Worm (Caenorhabditis elegans): ENCODE data around the gene C08E3.13.

C08E3.13 gene

DNA sequence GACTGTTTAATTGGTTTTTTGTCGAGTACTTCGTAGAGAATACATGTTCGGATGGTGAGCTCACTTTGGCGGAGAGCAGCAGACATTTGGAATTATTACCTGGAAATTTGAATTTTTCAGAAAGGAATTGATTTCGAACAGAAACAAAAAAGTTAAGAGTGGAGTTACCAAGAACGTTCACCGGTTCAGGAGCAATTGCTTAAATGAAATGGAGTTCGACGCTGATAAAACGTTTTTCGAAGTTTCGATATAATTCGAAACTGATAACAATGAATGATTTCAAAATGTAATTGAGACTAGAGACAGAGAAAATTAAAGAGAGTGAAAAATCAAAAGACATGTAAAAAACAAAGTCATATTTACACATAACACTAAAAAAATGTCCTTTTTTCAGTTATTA, 21.5 kb downstream of the C08E3.13 start, which contains the start of gene fbxa-163:
Gene fbxa-163 (minus strand): TSS at position 101 of the 400 bp plus-strand sequence.
- TF ChIP-seq unc-39 (tag; optimal IDR thresholded peaks at IDR 0.05): no peak

DNA sequence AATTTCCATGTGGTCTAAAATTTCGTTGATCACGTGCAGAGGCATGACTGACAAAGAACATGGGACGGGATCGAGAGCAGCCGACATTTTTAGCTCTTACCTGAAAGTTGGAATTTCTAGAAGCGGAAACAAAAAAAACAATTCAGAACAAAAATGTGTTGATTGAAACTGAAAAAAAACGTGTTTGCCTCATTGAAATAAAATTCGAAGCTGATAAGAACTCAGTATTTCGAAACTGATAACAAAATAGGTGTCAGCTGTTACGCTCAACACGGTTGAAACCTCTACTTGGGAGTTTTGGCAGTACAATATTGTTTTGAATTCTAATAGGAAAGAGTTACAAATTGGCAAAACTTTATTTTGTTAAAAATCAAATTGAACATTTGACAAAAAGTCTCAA, 23.2 kb downstream of the C08E3.13 start:
- TF ChIP-seq ceh-83 (GFP tag; optimal IDR thresholded peaks at IDR 0.05) (no peak), nhr-28 (tag; optimal IDR thresholded peaks at IDR 0.05) (no peak), unc-39 (tag; optimal IDR thresholded peaks at IDR 0.05) (no peak), unc-62 (GFP tag; optimal IDR thresholded peaks at IDR 0.05) (no peak), flh-1 (GFP tag; optimal IDR thresholded peaks at IDR 0.05) (no peak), nhr-12 (tag; optimal IDR thresholded peaks at IDR 0.05) (no peak), ztf-11 (tag; optimal IDR thresholded peaks at IDR 0.05) (no peak), nhr-2 (tag; optimal IDR thresholded peaks at IDR 0.05) (no peak), pha-4 (tag; optimal IDR thresholded peaks at IDR 0.05) (no peak), lin-13 (tag; optimal IDR thresholded peaks at IDR 0.05) (no peak)

DNA sequence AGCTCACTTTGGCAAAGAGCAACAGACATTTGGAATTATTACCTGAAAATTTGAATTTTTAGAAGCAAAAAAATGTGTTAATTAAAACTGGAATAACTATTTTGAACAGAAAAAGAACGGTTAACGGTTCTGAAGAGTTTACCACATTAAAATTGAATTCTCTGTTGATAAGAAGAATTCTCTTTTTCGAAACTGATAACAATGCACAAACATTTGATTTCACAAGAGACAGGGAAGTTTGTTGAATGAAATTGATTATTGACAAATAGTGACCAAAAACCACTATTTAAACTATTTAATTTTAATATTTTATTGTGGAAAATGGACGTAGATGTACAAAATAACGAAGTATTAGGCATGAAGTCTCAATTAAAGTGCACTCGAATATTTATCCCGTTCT, 24.5 kb downstream of the C08E3.13 start:
- TF ChIP-seq lsy-2 (tag; optimal IDR thresholded peaks at IDR 0.05): no peak
- TF ChIP-seq elt-1 (tag; optimal IDR thresholded peaks at IDR 0.05; ENCODE audit: borderline replicate concordance, insufficient read depth): no peak
- no peak for TF ChIP-seq nhr-237 (tag; optimal IDR thresholded peaks at IDR 0.05)
- no peak for TF ChIP-seq flh-1 (GFP tag; optimal IDR thresholded peaks at IDR 0.05)
- TF ChIP-seq lin-13 (tag; optimal IDR thresholded peaks at IDR 0.05): no peak
- TF ChIP-seq nhr-12 (tag; optimal IDR thresholded peaks at IDR 0.05): no peak
- no peak for TF ChIP-seq ceh-43 (GFP tag; optimal IDR thresholded peaks at IDR 0.05)
- TF ChIP-seq drap-1 (GFP tag; optimal IDR thresholded peaks at IDR 0.05): no peak
- TF ChIP-seq cnd-1 (tag; optimal IDR thresholded peaks at IDR 0.05): no peak
- no peak for TF ChIP-seq nhr-2 (tag; optimal IDR thresholded peaks at IDR 0.05)
- no peak for TF ChIP-seq sptf-1 (tag; optimal IDR thresholded peaks at IDR 0.05)
- TF ChIP-seq unc-120 (tag; optimal IDR thresholded peaks at IDR 0.05; ENCODE audit: poor library complexity, severe bottlenecking): no peak
- no peak for TF ChIP-seq mab-5 (tag; optimal IDR thresholded peaks at IDR 0.05)
- no peak for TF ChIP-seq ham-2 (GFP tag; optimal IDR thresholded peaks at IDR 0.05)
- TF ChIP-seq hlh-1 (tag; optimal IDR thresholded peaks at IDR 0.05): no peak
- TF ChIP-seq mls-2 (tag; optimal IDR thresholded peaks at IDR 0.05): no peak
- no peak for TF ChIP-seq elt-3 (tag; optimal IDR thresholded peaks at IDR 0.05)

DNA sequence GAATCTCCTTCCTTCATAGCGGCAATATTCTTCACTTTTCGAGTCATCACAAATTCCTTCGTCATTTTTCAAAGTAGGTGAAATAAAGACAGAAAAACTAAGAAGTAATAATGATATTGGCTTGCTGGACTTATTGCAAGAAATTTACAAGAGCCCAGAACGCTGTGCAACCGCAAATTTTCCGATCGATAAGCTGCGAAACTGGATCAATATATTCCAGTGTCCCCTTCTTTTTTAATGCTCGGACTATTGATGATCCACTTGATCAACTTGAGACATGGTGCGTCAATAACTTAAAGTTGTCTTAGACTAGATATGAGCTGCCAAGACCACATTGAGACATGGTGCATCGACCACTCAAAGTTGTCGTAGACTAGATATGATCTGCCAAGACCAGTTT, 26.0 kb downstream of the C08E3.13 start, which contains the start of gene bath-33:
Gene bath-33 (minus strand): TSS at position 101 of the 400 bp plus-strand sequence.
- no peak for TF ChIP-seq cnd-1 (tag; optimal IDR thresholded peaks at IDR 0.05)
- no peak for TF ChIP-seq ceh-43 (GFP tag; optimal IDR thresholded peaks at IDR 0.05)
- no peak for TF ChIP-seq M03D4.4 (tag; optimal IDR thresholded peaks at IDR 0.05)
- TF ChIP-seq nhr-28 (tag; optimal IDR thresholded peaks at IDR 0.05): no peak
- TF ChIP-seq mab-5 (tag; optimal IDR thresholded peaks at IDR 0.05): no peak
- TF ChIP-seq nhr-2 (tag; optimal IDR thresholded peaks at IDR 0.05): no peak
- no peak for TF ChIP-seq blmp-1 (tag; optimal IDR thresholded peaks at IDR 0.05)
- no peak for TF ChIP-seq mls-2 (tag; optimal IDR thresholded peaks at IDR 0.05)
- TF ChIP-seq ztf-11 (tag; optimal IDR thresholded peaks at IDR 0.05): no peak
- no peak for TF ChIP-seq ceh-83 (GFP tag; optimal IDR thresholded peaks at IDR 0.05)
- no peak for TF ChIP-seq pha-4 (tag; optimal IDR thresholded peaks at IDR 0.05)
- TF ChIP-seq nhr-12 (tag; optimal IDR thresholded peaks at IDR 0.05): no peak
- no peak for TF ChIP-seq lin-32 (GFP tag; optimal IDR thresholded peaks at IDR 0.05)
- no peak for TF ChIP-seq ces-1 (GFP tag; optimal IDR thresholded peaks at IDR 0.05)
- no peak for TF ChIP-seq nhr-237 (tag; optimal IDR thresholded peaks at IDR 0.05)
- no peak for TF ChIP-seq sptf-1 (tag; optimal IDR thresholded peaks at IDR 0.05)
- TF ChIP-seq snpc-4 (tag; optimal IDR thresholded peaks at IDR 0.05): no peak
- no peak for TF ChIP-seq ceh-39 (tag; optimal IDR thresholded peaks at IDR 0.05)
- no peak for TF ChIP-seq sem-2 (GFP tag; optimal IDR thresholded peaks at IDR 0.05)
- TF ChIP-seq nhr-76 (tag; optimal IDR thresholded peaks at IDR 0.05): no peak

DNA sequence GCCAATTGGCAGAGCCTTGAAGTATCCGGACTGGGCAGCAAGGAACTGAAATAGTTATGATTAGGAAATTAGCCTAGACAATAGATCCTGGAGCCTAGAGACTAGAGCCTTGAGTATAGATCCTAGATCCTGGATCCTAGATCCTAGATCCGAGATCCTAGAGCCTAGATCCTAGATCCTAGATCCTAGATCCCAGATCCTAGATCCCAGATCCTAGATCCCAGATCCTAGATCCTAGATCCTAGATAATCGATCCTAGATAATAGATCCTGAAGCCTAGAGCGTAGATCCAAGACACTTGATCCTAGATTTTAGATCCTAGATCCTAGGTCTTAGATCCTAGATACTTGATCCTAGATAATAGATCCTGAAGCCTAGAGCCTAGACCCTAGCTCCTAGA, 27.1 kb downstream of the C08E3.13 start:
- TF ChIP-seq tbx-8 (GFP tag; optimal IDR thresholded peaks at IDR 0.05) (no peak), elt-1 (tag; optimal IDR thresholded peaks at IDR 0.05; ENCODE audit: borderline replicate concordance, insufficient read depth) (peak; percentile 73)

Measured in whole organism, mixed stage, embryonic.